Fruit fly (Drosophila melanogaster) Kc167 (cell line): ENCODE results near the gene CG11151.

Experiments used
- Myc ChIP-seq: fragments of >200 bp; optimal IDR thresholded peaks from 2 replicates; lab custom pipeline; 2017; ENCODE audit warnings: missing external identifiers
- Sin3A ChIP-seq: fragments of >200 bp; optimal IDR thresholded peaks from 2 replicates; lab custom pipeline; 2018; ENCODE audit warnings: missing external identifiers
- h ChIP-seq: fragments of >200 bp; optimal IDR thresholded peaks from 3 replicates; lab custom pipeline; 2018; ENCODE audit warnings: missing external identifiers
- insv ChIP-seq: fragments of >200 bp; optimal IDR thresholded peaks from 3 replicates; lab custom pipeline; 2018; ENCODE audit warnings: missing external identifiers
- psq ChIP-seq: fragments of >200 bp; optimal IDR thresholded peaks from 2 replicates; lab custom pipeline; 2017; ENCODE audit warnings: missing external identifiers
- ttk ChIP-seq: sonication (Bioruptor generic); optimal IDR thresholded peaks from 2 replicates; lab custom pipeline; 2017; ENCODE audit warnings: missing external identifiers

The CG11151 gene

DNA sequence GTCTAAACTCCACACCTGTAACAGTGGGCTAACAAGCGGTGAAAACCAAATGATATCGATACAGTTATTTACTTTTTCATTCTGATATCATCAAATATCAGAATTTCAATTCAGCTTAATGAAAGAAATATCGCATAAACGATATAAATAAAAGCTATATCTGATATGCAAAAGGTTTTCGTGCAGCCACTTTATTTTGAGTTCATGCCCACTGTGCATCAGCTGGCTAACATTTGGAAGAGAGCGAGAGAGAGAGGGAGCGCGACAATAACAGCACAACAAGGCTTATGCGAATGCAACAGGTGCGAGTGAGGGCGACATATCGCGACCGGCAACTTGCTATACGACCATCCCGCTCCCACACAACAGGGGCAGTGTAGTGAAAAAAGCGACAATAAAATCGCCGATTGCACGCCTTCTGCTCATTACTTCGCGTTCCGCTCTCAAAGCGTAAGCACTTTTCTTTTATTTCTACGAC, at the start of gene CG11151:
Gene CG11151, plus strand, starts transcription at position 334 of the 478 bp plus-strand sequence.
- no peak for TF ChIP-seq h (lab: Kevin White, UChicago)
- TF ChIP-seq insv (lab: Kevin White, UChicago): peak; percentile 34

DNA sequence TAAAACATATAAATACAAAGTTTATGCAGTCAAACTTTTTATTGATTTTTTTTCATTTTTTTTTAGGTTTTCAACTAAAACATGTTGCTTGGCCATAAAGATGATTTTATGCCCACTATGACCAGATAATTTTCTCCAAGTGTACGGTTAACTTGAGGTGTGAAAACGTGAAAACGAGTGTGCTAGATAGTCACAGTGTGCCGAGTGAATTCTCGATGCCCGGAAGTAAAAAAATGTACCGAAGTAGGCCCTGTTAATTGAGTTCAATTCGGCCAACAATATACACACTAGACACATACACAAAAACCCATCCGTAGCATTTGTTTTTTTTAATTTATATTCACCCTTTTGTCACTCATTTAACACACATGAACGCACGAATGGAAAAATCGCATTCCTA, 47.6 kb upstream of the CG11151 start, which contains the start of gene Nna1:
Gene Nna1, plus strand, starts transcription at position 301 of the 400 bp plus-strand sequence.
- TF ChIP-seq Sin3A (lab: Kevin White, UChicago) (no peak), ttk (lab: Kevin White, UChicago) (no peak), h (lab: Kevin White, UChicago) (no peak), insv (lab: Kevin White, UChicago) (no peak), Myc (lab: Kevin White, UChicago) (no peak), psq (no peak)

DNA sequence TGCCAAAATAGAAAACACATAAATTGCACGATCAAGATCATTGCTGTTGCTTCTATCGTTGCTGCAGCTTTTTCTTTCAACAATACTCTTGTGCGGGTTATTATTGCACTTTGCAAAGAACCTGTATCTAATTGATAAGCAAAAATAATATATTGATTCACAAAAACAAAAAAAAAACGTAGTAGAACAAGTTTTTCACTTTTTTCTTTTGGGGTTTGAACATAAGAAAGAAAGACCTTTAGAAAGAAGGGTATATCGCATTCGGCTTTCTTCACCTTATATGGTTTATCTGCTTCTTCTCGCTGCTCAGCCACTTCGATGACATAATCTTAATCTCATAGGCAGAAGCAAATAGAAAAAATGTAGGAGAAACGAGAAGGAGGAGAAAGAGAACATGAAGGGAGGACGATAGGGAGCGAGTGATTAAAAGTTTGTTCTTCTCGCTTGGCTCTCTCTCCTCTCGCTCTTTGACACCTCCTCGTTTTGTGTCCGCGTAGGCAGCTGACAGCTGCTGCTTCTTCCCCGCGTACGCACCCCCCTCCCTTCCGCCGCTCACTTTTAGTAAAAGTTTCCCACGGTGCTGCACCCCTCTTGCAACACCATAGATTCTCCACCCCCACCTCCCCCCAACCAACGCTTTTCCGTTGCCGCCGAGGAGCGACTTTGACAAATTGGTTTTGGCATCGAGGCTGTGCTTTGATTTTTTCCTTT, 40.7 kb upstream of the CG11151 start:
- TF ChIP-seq ttk (lab: Kevin White, UChicago) (no peak), insv (lab: Kevin White, UChicago) (no peak), h (lab: Kevin White, UChicago) (no peak), Sin3A (lab: Kevin White, UChicago) (no peak), Myc (lab: Kevin White, UChicago) (no peak), psq (no peak)

DNA sequence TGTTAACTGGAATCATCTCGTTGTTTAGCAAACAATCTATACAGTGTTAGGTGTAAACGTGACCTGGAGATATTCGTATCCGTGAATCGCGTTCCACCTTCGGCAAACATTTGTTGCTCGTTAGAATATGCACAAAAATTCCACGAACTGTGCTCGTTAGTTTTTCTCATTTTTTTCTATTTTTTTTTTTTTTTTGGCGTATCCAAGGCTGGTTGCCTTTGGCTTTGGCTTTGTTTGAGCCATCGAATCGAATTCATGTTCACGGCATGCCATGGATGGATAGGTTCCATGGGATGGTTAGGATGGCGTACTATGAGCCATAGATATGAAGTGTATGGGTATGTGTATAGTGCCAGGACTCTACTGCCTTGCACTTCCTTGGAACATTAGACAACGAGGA, 39.9 kb upstream of the CG11151 start:
- TF ChIP-seq psq (no peak), Myc (lab: Kevin White, UChicago) (no peak), insv (lab: Kevin White, UChicago) (no peak), Sin3A (lab: Kevin White, UChicago) (no peak), ttk (lab: Kevin White, UChicago) (no peak), h (lab: Kevin White, UChicago) (no peak)

- no peak for TF ChIP-seq Myc (lab: Kevin White, UChicago)
Measured at dm6 chrX:13717982-13718402, 21.6 kb upstream of the CG11151 start, which contains the start of gene Nadsyn. Gene Nadsyn, minus strand, starts transcription at chrX:13718285.

DNA sequence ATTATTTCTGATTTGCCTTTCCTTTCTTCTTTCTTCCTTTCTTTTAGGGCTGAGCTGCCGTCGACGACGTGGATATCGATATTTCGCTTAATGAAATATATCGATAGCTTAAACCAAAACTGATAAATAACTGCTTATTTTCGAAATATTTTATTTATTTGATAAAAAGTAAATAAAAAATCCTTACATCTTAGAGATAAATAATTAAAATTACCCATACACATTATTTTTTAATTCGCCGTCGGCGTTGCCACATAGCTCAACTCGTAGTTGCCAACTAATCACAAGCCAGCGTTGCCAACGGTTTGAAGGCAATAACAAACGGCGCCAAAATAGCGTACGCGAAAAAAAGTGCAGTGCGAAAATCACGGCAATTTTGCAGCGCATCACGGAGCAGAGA, 17.6 kb upstream of the CG11151 start, which contains the start of the genes Mrgn1 and mus101:
Gene Mrgn1, minus strand, starts transcription at position 44 of the 400 bp plus-strand sequence.
Gene mus101, plus strand, starts transcription at position 313 of the 400 bp plus-strand sequence.
- TF ChIP-seq ttk (lab: Kevin White, UChicago): no peak
- no peak for TF ChIP-seq insv (lab: Kevin White, UChicago)
- no peak for TF ChIP-seq Myc (lab: Kevin White, UChicago)
- TF ChIP-seq Sin3A (lab: Kevin White, UChicago): no peak
- TF ChIP-seq h (lab: Kevin White, UChicago): no peak
- TF ChIP-seq psq: no peak

DNA sequence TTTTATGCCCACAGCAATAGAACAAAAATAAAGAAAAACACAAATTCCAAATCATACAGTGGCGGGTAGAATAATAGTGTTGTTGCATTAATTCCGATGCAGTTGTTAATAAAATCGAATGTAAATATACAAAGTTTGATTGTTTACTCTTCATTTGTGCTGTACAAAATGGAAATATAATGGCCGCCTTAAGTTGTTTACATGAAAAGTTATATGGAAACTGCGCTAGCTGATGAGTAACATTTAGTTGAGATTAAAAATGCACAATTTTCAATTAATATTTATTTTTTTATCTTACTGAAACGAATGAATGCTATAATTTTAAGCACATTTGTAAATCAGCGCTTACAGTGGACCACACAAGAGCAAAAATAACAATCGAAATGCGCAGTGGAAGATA, 4.7 kb upstream of the CG11151 start:
- TF ChIP-seq Myc (lab: Kevin White, UChicago) (no peak), h (lab: Kevin White, UChicago) (no peak), ttk (lab: Kevin White, UChicago) (no peak), insv (lab: Kevin White, UChicago) (no peak), psq (no peak), Sin3A (lab: Kevin White, UChicago) (no peak)

- TF ChIP-seq ttk (lab: Kevin White, UChicago) (no peak), psq (no peak), Sin3A (lab: Kevin White, UChicago) (no peak), h (lab: Kevin White, UChicago) (no peak), insv (lab: Kevin White, UChicago) (no peak), Myc (lab: Kevin White, UChicago) (no peak)
Measured at dm6 chrX:13735322-13736173, 4.0 kb upstream of the CG11151 start.

DNA sequence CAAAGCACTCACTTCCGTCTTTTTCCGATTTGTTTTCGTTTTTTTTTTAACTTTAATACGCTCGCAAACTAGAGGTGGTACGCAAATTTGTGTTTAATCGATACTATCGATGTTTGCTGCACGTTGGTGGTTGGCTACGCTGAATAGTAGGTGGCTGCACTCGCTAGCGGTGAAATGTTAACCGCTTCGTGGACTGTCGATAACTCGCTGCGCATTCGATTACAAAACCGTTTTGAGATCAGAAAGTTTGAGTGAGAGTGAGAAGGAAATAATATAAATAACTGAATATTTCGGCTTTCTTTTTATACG, 3.4 kb upstream of the CG11151 start, which contains the start of gene g:
Gene g, minus strand, starts transcription at position 105 of the 309 bp plus-strand sequence.
- TF ChIP-seq Sin3A (lab: Kevin White, UChicago) (no peak), ttk (lab: Kevin White, UChicago) (no peak), insv (lab: Kevin White, UChicago) (no peak), Myc (lab: Kevin White, UChicago) (no peak), psq (no peak), h (lab: Kevin White, UChicago) (no peak)

DNA sequence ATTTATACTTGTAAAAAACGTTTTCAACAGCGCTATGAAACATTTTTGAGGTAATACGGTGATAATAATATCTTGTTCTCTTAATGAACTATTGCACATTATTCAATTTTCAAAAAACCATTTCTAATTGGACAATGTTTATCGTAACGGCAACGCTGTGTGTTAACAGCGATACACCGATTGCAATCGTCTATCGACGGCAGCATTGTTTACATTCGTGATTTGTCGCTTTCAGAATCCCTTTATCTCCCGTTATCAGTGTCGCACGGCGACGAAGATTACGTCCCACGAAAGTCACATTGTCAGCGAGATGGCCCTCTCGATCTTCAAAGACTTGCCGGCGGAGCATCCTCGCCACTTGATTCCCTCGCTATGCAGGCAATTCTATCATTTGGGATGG, 1.6 kb upstream of the CG11151 start, which contains the start of gene CG11134:
Gene CG11134, plus strand, starts transcription at position 4 of the 400 bp plus-strand sequence.
- TF ChIP-seq Sin3A (lab: Kevin White, UChicago) (no peak), ttk (lab: Kevin White, UChicago) (no peak), insv (lab: Kevin White, UChicago) (no peak), h (lab: Kevin White, UChicago) (no peak), Myc (lab: Kevin White, UChicago) (no peak), psq (no peak)

- TF ChIP-seq psq (no peak), insv (lab: Kevin White, UChicago) (no peak), ttk (lab: Kevin White, UChicago) (no peak), Sin3A (lab: Kevin White, UChicago) (no peak), h (lab: Kevin White, UChicago) (no peak), Myc (lab: Kevin White, UChicago) (no peak)
Measured at dm6 chrX:13740062-13740461, 518 bp downstream of the CG11151 start.
